Fruit fly (Drosophila melanogaster): ENCODE measurements around the gene mei-218.

mei-218 gene

dm6 chrX:17125017-17125821, 17.6 kb downstream of the mei-218 start:
- TF ChIP-seq h (GFP tag; optimal IDR thresholded peaks at IDR 0.05) (peak; percentile 46), Rel (GFP tag; optimal IDR thresholded peaks at IDR 0.05) (no peak), Rel (tag; optimal IDR thresholded peaks at IDR 0.05) (no peak), woc (GFP tag; optimal IDR thresholded peaks at IDR 0.05) (peak; percentile 68), psq (GFP tag; optimal IDR thresholded peaks at IDR 0.05) (peak; percentile 1), foxo (GFP tag; optimal IDR thresholded peaks at IDR 0.05) (peak in 1 of 2 experiments; percentile 24), br (GFP tag; optimal IDR thresholded peaks at IDR 0.05) (peak; percentile 5), fru (GFP tag; optimal IDR thresholded peaks at IDR 0.05) (peak; percentile 44), Dif (GFP tag; optimal IDR thresholded peaks at IDR 0.05; ENCODE audit: partially characterized antibody) (no peak), rgr (GFP tag; optimal IDR thresholded peaks at IDR 0.05) (peak; percentile 11), OdsH (GFP tag; optimal IDR thresholded peaks at IDR 0.05) (peak; percentile 23), dsf (GFP tag; optimal IDR thresholded peaks at IDR 0.05; ENCODE audit: borderline replicate concordance) (no peak), HLH106 (tag; optimal IDR thresholded peaks at IDR 0.05) (peak; percentile 19), CrebA (GFP tag; optimal IDR thresholded peaks at IDR 0.05; ENCODE audit: borderline replicate concordance) (no peak)

dm6 chrX:17123545-17124203, 19.1 kb downstream of the mei-218 start:
- TF ChIP-seq tai (GFP tag; optimal IDR thresholded peaks at IDR 0.05), result no peak
- peak; percentile 56 for TF ChIP-seq OdsH (GFP tag; optimal IDR thresholded peaks at IDR 0.05)
- peak; percentile 60 for TF ChIP-seq HLH106 (tag; optimal IDR thresholded peaks at IDR 0.05)
- peak; percentile 11 for TF ChIP-seq sage (GFP tag; optimal IDR thresholded peaks at IDR 0.05)
- TF ChIP-seq foxo (GFP tag; optimal IDR thresholded peaks at IDR 0.05), result peak in 1 of 2 experiments; percentile 63
- peak; percentile 28 for TF ChIP-seq Sp1 (GFP tag; optimal IDR thresholded peaks at IDR 0.05)
- TF ChIP-seq psq (GFP tag; optimal IDR thresholded peaks at IDR 0.05), result peak; percentile 47
- TF ChIP-seq Vsx2 (GFP tag; optimal IDR thresholded peaks at IDR 0.05; ENCODE audit: partially characterized antibody), result no peak
- no peak for TF ChIP-seq Rel (GFP tag; optimal IDR thresholded peaks at IDR 0.05)
- TF ChIP-seq Rel (tag; optimal IDR thresholded peaks at IDR 0.05), result peak; percentile 36
- peak; percentile 52 for TF ChIP-seq rgr (GFP tag; optimal IDR thresholded peaks at IDR 0.05)
- TF ChIP-seq br (GFP tag; optimal IDR thresholded peaks at IDR 0.05), result peak; percentile 48
- peak; percentile 46 for TF ChIP-seq sv (GFP tag; optimal IDR thresholded peaks at IDR 0.05)
- TF ChIP-seq ey (GFP tag; optimal IDR thresholded peaks at IDR 0.05), result peak; percentile 50
- TF ChIP-seq Hnf4 (GFP tag; optimal IDR thresholded peaks at IDR 0.05), result peak; percentile 14
- peak; percentile 44 for TF ChIP-seq fru (GFP tag; optimal IDR thresholded peaks at IDR 0.05)
- TF ChIP-seq woc (GFP tag; optimal IDR thresholded peaks at IDR 0.05), result no peak
- TF ChIP-seq CG32264 (GFP tag; optimal IDR thresholded peaks at IDR 0.05), result no peak
- peak; percentile 54 for TF ChIP-seq h (GFP tag; optimal IDR thresholded peaks at IDR 0.05)

- no peak for TF ChIP-seq Sp1 (GFP tag; optimal IDR thresholded peaks at IDR 0.05)
- TF ChIP-seq Dif (GFP tag; optimal IDR thresholded peaks at IDR 0.05; ENCODE audit: partially characterized antibody), result no peak
- TF ChIP-seq fru (GFP tag; optimal IDR thresholded peaks at IDR 0.05), result no peak
- TF ChIP-seq foxo (GFP tag; optimal IDR thresholded peaks at IDR 0.05), result no peak
- no peak for TF ChIP-seq Rel (GFP tag; optimal IDR thresholded peaks at IDR 0.05)
- no peak for TF ChIP-seq Rel (tag; optimal IDR thresholded peaks at IDR 0.05)
- no peak for TF ChIP-seq psq (GFP tag; optimal IDR thresholded peaks at IDR 0.05)
- no peak for TF ChIP-seq rgr (GFP tag; optimal IDR thresholded peaks at IDR 0.05)
- no peak for TF ChIP-seq Dfd (GFP tag; optimal IDR thresholded peaks at IDR 0.05)
- TF ChIP-seq Hnf4 (GFP tag; optimal IDR thresholded peaks at IDR 0.05), result no peak
- no peak for TF ChIP-seq ey (GFP tag; optimal IDR thresholded peaks at IDR 0.05)
Measured at dm6 chrX:17122425-17123094, 20.2 kb downstream of the mei-218 start.

- no peak for TF ChIP-seq dl (GFP tag; optimal IDR thresholded peaks at IDR 0.05; ENCODE audit: insufficient read depth in 1 of 2, partially characterized antibody in 2 of 2)
- peak; percentile 1 for TF ChIP-seq Sp1 (GFP tag; optimal IDR thresholded peaks at IDR 0.05)
- peak; percentile 29 for TF ChIP-seq CG32264 (GFP tag; optimal IDR thresholded peaks at IDR 0.05)
- no peak for TF ChIP-seq Hnf4 (GFP tag; optimal IDR thresholded peaks at IDR 0.05)
- peak; percentile 26 for TF ChIP-seq HLH106 (tag; optimal IDR thresholded peaks at IDR 0.05)
- TF ChIP-seq Vsx2 (GFP tag; optimal IDR thresholded peaks at IDR 0.05; ENCODE audit: partially characterized antibody), result no peak
- TF ChIP-seq usp (GFP tag; optimal IDR thresholded peaks at IDR 0.05), result no peak
- TF ChIP-seq OdsH (GFP tag; optimal IDR thresholded peaks at IDR 0.05), result no peak
- TF ChIP-seq lola (GFP tag; optimal IDR thresholded peaks at IDR 0.05), result no peak
- TF ChIP-seq fru (GFP tag; optimal IDR thresholded peaks at IDR 0.05), result peak; percentile 40
- TF ChIP-seq jim (GFP tag; optimal IDR thresholded peaks at IDR 0.05), result no peak
- TF ChIP-seq foxo (GFP tag; optimal IDR thresholded peaks at IDR 0.05), result peak in 1 of 2 experiments; percentile 52
- TF ChIP-seq Dif (GFP tag; optimal IDR thresholded peaks at IDR 0.05; ENCODE audit: partially characterized antibody), result no peak
- TF ChIP-seq sage (GFP tag; optimal IDR thresholded peaks at IDR 0.05), result no peak
- TF ChIP-seq ey (GFP tag; optimal IDR thresholded peaks at IDR 0.05), result no peak
- no peak for TF ChIP-seq GATAd (GFP tag; optimal IDR thresholded peaks at IDR 0.05)
- TF ChIP-seq pan (optimal IDR thresholded peaks at IDR 0.05), result no peak
- peak; percentile 33 for TF ChIP-seq dmrt93B (GFP tag; optimal IDR thresholded peaks at IDR 0.05)
- peak; percentile 11 for TF ChIP-seq rgr (GFP tag; optimal IDR thresholded peaks at IDR 0.05)
- TF ChIP-seq br (GFP tag; optimal IDR thresholded peaks at IDR 0.05), result no peak
- TF ChIP-seq psq (GFP tag; optimal IDR thresholded peaks at IDR 0.05), result peak; percentile 8
- peak; percentile 1 for TF ChIP-seq CG9705 (GFP tag; optimal IDR thresholded peaks at IDR 0.05)
- no peak for TF ChIP-seq Mio (GFP tag; optimal IDR thresholded peaks at IDR 0.05)
- TF ChIP-seq h (GFP tag; optimal IDR thresholded peaks at IDR 0.05), result peak; percentile 40
- peak; percentile 7 for TF ChIP-seq sv (GFP tag; optimal IDR thresholded peaks at IDR 0.05)
- peak; percentile 94 for TF ChIP-seq Hr83 (GFP tag; optimal IDR thresholded peaks at IDR 0.05; ENCODE audit: poor library complexity, severe bottlenecking)
- TF ChIP-seq Dfd (GFP tag; optimal IDR thresholded peaks at IDR 0.05), result no peak
Measured at dm6 chrX:17121600-17121999, 21.2 kb downstream of the mei-218 start.
